Worm (Caenorhabditis elegans) whole organism, young adult: ENCODE data around the gene tag-273.

Source experiments
- B0019.2 ChIP-seq: fragments of 200-800 bp; sonication (Bioruptor generic); conservative IDR thresholded peaks from 2 replicates; pipeline ENCODE4 v1.3.6; 2022; ENCODE audit warnings: missing genetic modification reagents, missing genetic modification characterization, missing compliant biosample characterization
- B0336.3 ChIP-seq: fragments of 200-800 bp; sonication (Bioruptor generic); IDR thresholded peaks from 2 replicates; pipeline ENCODE4 v1.3.6; 2022; ENCODE audit warnings: missing genetic modification characterization, missing compliant biosample characterization
- C06A6.2 ChIP-seq: fragments of 200-800 bp; sonication (Bioruptor generic); conservative IDR thresholded peaks from 2 replicates; pipeline ENCODE4 v1.3.6; 2022; ENCODE audit warnings: missing genetic modification characterization, missing compliant biosample characterization
- D2030.7 ChIP-seq: fragments of 200-800 bp; sonication (Bioruptor generic); IDR thresholded peaks from 2 replicates; pipeline ENCODE4 v1.3.6; 2022; ENCODE audit warnings: missing genetic modification reagents, missing genetic modification characterization, missing compliant biosample characterization
- F10E7.11 ChIP-seq: sonication (generic microtip); optimal IDR thresholded peaks from 2 replicates; lab custom pipeline; 2017; ENCODE audit warnings: mild to moderate bottlenecking, missing genetic modification characterization, moderate library complexity, missing compliant biosample characterization
- F23B12.7 ChIP-seq: sonication (generic microtip); optimal IDR thresholded peaks from 2 replicates; lab custom pipeline; 2017; ENCODE audit warnings: missing genetic modification characterization, mild to moderate bottlenecking, missing compliant biosample characterization, antibody characterized with exemption, moderate library complexity; ENCODE audit not compliant: insufficient read depth
- F55B11.4 ChIP-seq: sonication (generic microtip); optimal IDR thresholded peaks from 2 replicates; lab custom pipeline; 2016; ENCODE audit warnings: missing compliant biosample characterization, missing genetic modification characterization, borderline replicate concordance; ENCODE audit not compliant: insufficient read depth
- F57A8.1 ChIP-seq: fragments of 200-800 bp; sonication (Bioruptor generic); optimal IDR thresholded peaks from 2 replicates; lab custom pipeline; 2018; ENCODE audit warnings: mild to moderate bottlenecking, missing genetic modification characterization, moderate library complexity, missing compliant biosample characterization
- K12H6.12 ChIP-seq: fragments of 200-800 bp; sonication (Bioruptor generic); optimal IDR thresholded peaks from 2 replicates; lab custom pipeline; 2018; ENCODE audit warnings: mild to moderate bottlenecking, missing genetic modification characterization, missing compliant biosample characterization
- Y53G8AR.9 ChIP-seq: fragments of 200-800 bp; sonication (Bioruptor generic); conservative IDR thresholded peaks from 2 replicates; pipeline ENCODE4 v1.3.6; 2022; ENCODE audit warnings: missing genetic modification reagents, missing genetic modification characterization, missing compliant biosample characterization
- Y79H2A.3 ChIP-seq: fragments of 200-800 bp; sonication (Bioruptor generic); conservative IDR thresholded peaks from 2 replicates; pipeline ENCODE4 v1.3.6; 2022; ENCODE audit warnings: missing genetic modification reagents, missing genetic modification characterization, missing compliant biosample characterization
- Y95B8A.8 ChIP-seq: fragments of 200-800 bp; sonication (Bioruptor generic); IDR thresholded peaks from 2 replicates; pipeline ENCODE4 v1.3.6; 2022; ENCODE audit warnings: missing genetic modification reagents, missing genetic modification characterization, missing compliant biosample characterization
- atf-7 ChIP-seq: sonication (generic microtip); optimal IDR thresholded peaks from 2 replicates; lab custom pipeline; 2017; ENCODE audit warnings: mild to moderate bottlenecking, missing genetic modification characterization, missing compliant biosample characterization
- attf-3 ChIP-seq: fragments of 200-800 bp; sonication (Bioruptor generic); conservative IDR thresholded peaks from 2 replicates; pipeline ENCODE4 v1.3.6; 2022; ENCODE audit warnings: missing genetic modification reagents, missing genetic modification characterization, missing compliant biosample characterization
- attf-5 ChIP-seq: fragments of 200-800 bp; sonication (Bioruptor generic); optimal IDR thresholded peaks from 2 replicates; lab custom pipeline; 2018; ENCODE audit warnings: mild to moderate bottlenecking, missing genetic modification characterization, missing compliant biosample characterization
- attf-6 ChIP-seq: fragments of 200-800 bp; sonication (Bioruptor generic); IDR thresholded peaks from 2 replicates; pipeline ENCODE4 v1.3.6; 2022; ENCODE audit warnings: missing genetic modification reagents, missing genetic modification characterization, missing compliant biosample characterization
- cebp-1 ChIP-seq, 2 experiments: fragments of 200-800 bp in 1 of 2; sonication (Bioruptor generic) in 1 of 2; sonication (generic microtip) in 1 of 2; IDR thresholded peaks in 1 of 2; optimal IDR thresholded peaks in 1 of 2; 2 replicates each; pipeline versions ENCODE4 v1.3.6 to Lab custom; 2017 to 2022; ENCODE audit warnings: missing compliant biosample characterization in 2 of 2, missing genetic modification characterization in 2 of 2, mild to moderate bottlenecking in 1 of 2, missing genetic modification reagents in 1 of 2, moderate library complexity in 1 of 2
- cebp-2 ChIP-seq: fragments of 200-800 bp; sonication (Bioruptor generic); IDR thresholded peaks from 2 replicates; pipeline ENCODE4 v1.3.6; 2022; ENCODE audit warnings: missing genetic modification characterization, missing compliant biosample characterization
- ceh-100 ChIP-seq: fragments of 200-800 bp; sonication (Bioruptor generic); IDR thresholded peaks from 2 replicates; pipeline ENCODE4 v1.3.6; 2022; ENCODE audit warnings: missing genetic modification reagents, missing genetic modification characterization, missing compliant biosample characterization
- ceh-27 ChIP-seq: fragments of 200-800 bp; sonication (Bioruptor generic); optimal IDR thresholded peaks from 2 replicates; lab custom pipeline; 2018; ENCODE audit warnings: mild to moderate bottlenecking, missing genetic modification characterization, moderate library complexity, missing compliant biosample characterization
- ceh-91 ChIP-seq: fragments of 200-800 bp; sonication (Bioruptor generic); IDR thresholded peaks from 2 replicates; pipeline ENCODE4 v1.3.6; 2022; ENCODE audit warnings: missing genetic modification reagents, missing genetic modification characterization, missing compliant biosample characterization
- die-1 ChIP-seq: sonication (generic microtip); optimal IDR thresholded peaks from 2 replicates; lab custom pipeline; 2016; ENCODE audit warnings: missing genotype, mild to moderate bottlenecking, missing genetic modification characterization, missing compliant biosample characterization
- dox-1 ChIP-seq: fragments of 200-800 bp; sonication (Bioruptor generic); IDR thresholded peaks from 2 replicates; pipeline ENCODE4 v1.3.6; 2022; ENCODE audit warnings: missing genetic modification reagents, missing genetic modification characterization, missing compliant biosample characterization
- gei-17 ChIP-seq: fragments of 200-800 bp; sonication (Bioruptor generic); optimal IDR thresholded peaks from 2 replicates; lab custom pipeline; 2018; ENCODE audit warnings: mild to moderate bottlenecking, missing genetic modification characterization, missing compliant biosample characterization
- hsf-1 ChIP-seq: fragments of 200-800 bp; sonication (Bioruptor generic); IDR thresholded peaks from 2 replicates; pipeline ENCODE4 v1.3.6; 2022; ENCODE audit warnings: missing genetic modification reagents, missing genetic modification characterization, missing compliant biosample characterization
- lag-1 ChIP-seq: fragments of 200-800 bp; sonication (Bioruptor generic); IDR thresholded peaks from 2 replicates; pipeline ENCODE4 v1.3.6; 2022; ENCODE audit warnings: missing genetic modification reagents, missing genetic modification characterization, missing compliant biosample characterization
- let-607 ChIP-seq, 2 experiments: fragments of 200-800 bp in 1 of 2; sonication (Bioruptor generic) in 1 of 2; sonication (generic microtip) in 1 of 2; optimal IDR thresholded peaks; 2 replicates each; lab custom pipeline; 2016 to 2018; ENCODE audit warnings: mild to moderate bottlenecking in 2 of 2, missing compliant biosample characterization in 2 of 2, missing genetic modification characterization in 2 of 2, moderate library complexity in 2 of 2, missing genotype in 1 of 2
- lin-40 ChIP-seq: sonication (generic microtip); optimal IDR thresholded peaks from 2 replicates; lab custom pipeline; 2016; ENCODE audit warnings: missing genetic modification characterization, mild to moderate bottlenecking, missing compliant biosample characterization, missing genotype, missing genetic modification reagents
- lin-54 ChIP-seq: fragments of 200-800 bp; sonication (Bioruptor generic); optimal IDR thresholded peaks from 2 replicates; lab custom pipeline; 2018; ENCODE audit warnings: mild to moderate bottlenecking, missing genetic modification characterization, missing compliant biosample characterization
- lsl-1 ChIP-seq: fragments of 200-800 bp; sonication (Bioruptor generic); optimal IDR thresholded peaks from 2 replicates; lab custom pipeline; 2018; ENCODE audit warnings: mild to moderate bottlenecking, missing genetic modification characterization, moderate library complexity, missing compliant biosample characterization
- madf-10 ChIP-seq: sonication (generic microtip); optimal IDR thresholded peaks from 2 replicates; lab custom pipeline; 2016; ENCODE audit warnings: mild to moderate bottlenecking, missing genetic modification characterization, missing compliant biosample characterization
- madf-3 ChIP-seq: fragments of 200-800 bp; sonication (Bioruptor generic); IDR thresholded peaks from 2 replicates; pipeline ENCODE4 v1.3.6; 2022; ENCODE audit warnings: missing genetic modification reagents, missing genetic modification characterization, missing compliant biosample characterization
- madf-8 ChIP-seq: fragments of 200-800 bp; sonication (Bioruptor generic); conservative IDR thresholded peaks from 2 replicates; pipeline ENCODE4 v1.3.6; 2022; ENCODE audit warnings: missing genetic modification reagents, missing genetic modification characterization, missing compliant biosample characterization
- mcd-1 ChIP-seq: fragments of 200-800 bp; sonication (Bioruptor generic); IDR thresholded peaks from 2 replicates; pipeline ENCODE4 v1.3.6; 2022; ENCODE audit warnings: missing genetic modification reagents, missing genetic modification characterization, missing compliant biosample characterization
- mxl-1 ChIP-seq: sonication (generic microtip); optimal IDR thresholded peaks from 2 replicates; lab custom pipeline; 2016; ENCODE audit warnings: missing genetic modification characterization, missing compliant biosample characterization
- nfyb-1 ChIP-seq: fragments of 200-800 bp; sonication (Bioruptor generic); IDR thresholded peaks from 2 replicates; pipeline ENCODE4 v1.3.6; 2022; ENCODE audit warnings: missing genetic modification reagents, missing genetic modification characterization, missing compliant biosample characterization
- nhr-27 ChIP-seq: fragments of 200-800 bp; sonication (Bioruptor generic); optimal IDR thresholded peaks from 2 replicates; lab custom pipeline; 2018; ENCODE audit warnings: mild to moderate bottlenecking, missing genetic modification characterization, moderate library complexity, missing compliant biosample characterization
- nhr-80 ChIP-seq: sonication (generic microtip); optimal IDR thresholded peaks from 2 replicates; lab custom pipeline; 2016; ENCODE audit warnings: missing genetic modification characterization, missing compliant biosample characterization
- rcor-1 ChIP-seq: fragments of 200-800 bp; sonication (Bioruptor generic); IDR thresholded peaks from 2 replicates; pipeline ENCODE4 v1.3.6; 2022; ENCODE audit warnings: missing genetic modification reagents, missing genetic modification characterization, missing compliant biosample characterization
- snpc-1.1 ChIP-seq: sonication (generic microtip); optimal IDR thresholded peaks from 2 replicates; lab custom pipeline; 2017; ENCODE audit warnings: missing genetic modification characterization, mild to moderate bottlenecking, missing compliant biosample characterization, antibody characterized with exemption, moderate library complexity, missing genotype, missing genetic modification reagents; ENCODE audit not compliant: insufficient read depth
- snpc-4 ChIP-seq, 5 experiments: fragments of 150-350 bp in 1 of 5; sonication (generic microtip) in 4 of 5; optimal IDR thresholded peaks; 2 replicates each; lab custom pipeline; 2014 to 2018; ENCODE audit warnings: missing genetic modification characterization in 5 of 5, missing biosample characterization in 3 of 5, antibody characterized with exemption in 2 of 5, mild to moderate bottlenecking in 2 of 5, missing compliant biosample characterization in 2 of 5, missing genotype in 2 of 5, moderate library complexity in 2 of 5, missing genetic modification reagents in 1 of 5
- tbp1 ChIP-seq: fragments of 200-800 bp; sonication (Bioruptor generic); optimal IDR thresholded peaks from 2 replicates; lab custom pipeline; 2018; ENCODE audit warnings: mild to moderate bottlenecking, missing genetic modification characterization, missing compliant biosample characterization
- tlf-1 ChIP-seq: fragments of 200-800 bp; sonication (Bioruptor generic); optimal IDR thresholded peaks from 2 replicates; lab custom pipeline; 2018; ENCODE audit warnings: mild to moderate bottlenecking, missing genetic modification characterization, missing compliant biosample characterization
- ztf-26 ChIP-seq: sonication (generic microtip); optimal IDR thresholded peaks from 2 replicates; lab custom pipeline; 2017; ENCODE audit warnings: missing genetic modification characterization, missing compliant biosample characterization
- ztf-28 ChIP-seq: fragments of 200-800 bp; sonication (Bioruptor generic); IDR thresholded peaks from 2 replicates; pipeline ENCODE4 v1.3.6; 2022; ENCODE audit warnings: missing genetic modification reagents, missing genetic modification characterization, missing compliant biosample characterization
- ztf-3 ChIP-seq: fragments of 200-800 bp; sonication (Bioruptor generic); optimal IDR thresholded peaks from 2 replicates; lab custom pipeline; 2018; ENCODE audit warnings: mild to moderate bottlenecking, missing genetic modification characterization, missing compliant biosample characterization

Gene tag-273

DNA sequence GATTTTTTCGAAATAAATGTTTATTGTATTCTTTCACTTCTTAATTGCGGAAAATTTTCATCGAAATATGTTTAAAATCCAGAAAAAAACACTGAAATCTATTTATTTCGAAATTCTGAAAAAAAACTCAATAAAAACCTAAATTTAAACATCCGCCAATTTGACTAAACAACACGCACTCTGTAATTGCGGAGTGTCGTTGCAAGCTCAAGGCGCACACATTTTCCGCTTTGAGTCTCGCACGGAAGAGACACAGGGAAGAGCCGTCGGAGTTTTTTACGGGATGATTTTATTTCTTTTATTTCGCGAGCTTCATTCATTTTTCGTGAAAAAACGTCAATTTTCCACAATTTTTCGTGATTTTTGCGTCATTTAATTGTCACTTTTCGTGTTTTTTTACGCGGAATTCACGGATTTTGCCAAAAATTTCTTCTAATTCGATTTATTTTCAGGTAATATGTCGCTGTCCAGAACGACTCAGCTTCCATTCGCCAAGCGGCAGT, 40.9 kb downstream of the tag-273 start, which contains the start of gene dld-1 (continued):
- TF ChIP-seq madf-3 (GFP tag; lab: Robert Waterston, UW): peak; percentile 76
- TF ChIP-seq let-607 (tag; optimal IDR thresholded peaks at IDR 0.05; lab: Kevin White, UChicago): peak in 1 of 2 experiments; percentile 28
- peak; percentile 89 for TF ChIP-seq lin-40 (tag; lab: Kevin White, UChicago)
- TF ChIP-seq attf-5 (GFP tag; lab: Kevin White, UChicago): peak; percentile 85
- peak; percentile 83 for TF ChIP-seq nfyb-1 (GFP tag; lab: Robert Waterston, UW)
- TF ChIP-seq F10E7.11 (tag; lab: Kevin White, UChicago): no peak
- no peak for TF ChIP-seq ztf-3 (GFP tag; lab: Kevin White, UChicago)
- TF ChIP-seq Y53G8AR.9: peak; percentile 83
- TF ChIP-seq cebp-2: no peak
- peak; percentile 86 for TF ChIP-seq ceh-27 (GFP tag; lab: Kevin White, UChicago)
- TF ChIP-seq ceh-100: 0 out of 2 replicates have a peak, but pooled peaks have one; percentile 17
- TF ChIP-seq nhr-27 (tag; lab: Kevin White, UChicago): no peak
- peak; percentile 75 for TF ChIP-seq ceh-91 (GFP tag; lab: Robert Waterston, UW)
- peak; percentile 93 for TF ChIP-seq dox-1
- peak; percentile 100 for TF ChIP-seq attf-3 (GFP tag; lab: Robert Waterston, UW)
- TF ChIP-seq tlf-1 (GFP tag; lab: Kevin White, UChicago): peak; percentile 76
- peak; percentile 76 for TF ChIP-seq lsl-1 (GFP tag; lab: Kevin White, UChicago)
- peak; percentile 36 for TF ChIP-seq K12H6.12 (tag; lab: Kevin White, UChicago)
- peak; percentile 88 for TF ChIP-seq B0336.3 (GFP tag; lab: Robert Waterston, UW)
- 0 out of 2 replicates have a peak, but pooled peaks have one; percentile 34 for TF ChIP-seq C06A6.2 (GFP tag; lab: Robert Waterston, UW)
- no peak for TF ChIP-seq die-1
- TF ChIP-seq Y95B8A.8: 0 out of 2 replicates have a peak, but pooled peaks have one; percentile 49
- TF ChIP-seq mcd-1 (GFP tag; lab: Robert Waterston, UW): peak; percentile 83
- peak; percentile 68 for TF ChIP-seq B0019.2 (GFP tag; lab: Robert Waterston, UW)
- TF ChIP-seq mxl-1: no peak
- TF ChIP-seq lag-1 (GFP tag; lab: Robert Waterston, UW): no peak
- TF ChIP-seq Y79H2A.3 (GFP tag; lab: Robert Waterston, UW): no peak
- TF ChIP-seq cebp-1 (GFP tag; IDR thresholded peaks at IDR 0.05; lab: Robert Waterston, UW): peak; percentile 70
- peak; percentile 91 for TF ChIP-seq cebp-1 (tag; optimal IDR thresholded peaks at IDR 0.05; lab: Kevin White, UChicago)
- TF ChIP-seq ztf-28 (GFP tag; lab: Robert Waterston, UW): 0 out of 2 replicates have a peak, but pooled peaks have one; percentile 46
- peak; percentile 75 for TF ChIP-seq hsf-1 (GFP tag; lab: Robert Waterston, UW)
- peak; percentile 92 for TF ChIP-seq rcor-1 (GFP tag; lab: Robert Waterston, UW)
- peak; percentile 41 for TF ChIP-seq nhr-80 (tag; lab: Kevin White, UChicago)
- TF ChIP-seq tbp1 (GFP tag; lab: Kevin White, UChicago): peak; percentile 79
- peak; percentile 96 for TF ChIP-seq snpc-4 (GFP tag; optimal IDR thresholded peaks at IDR 0.05; lab: Kevin White, UChicago)
- TF ChIP-seq snpc-4 (tag; optimal IDR thresholded peaks at IDR 0.05; lab: Kevin White, UChicago): peak; percentile 74 to 98 (median 97)
- no peak for TF ChIP-seq F55B11.4
- TF ChIP-seq gei-17 (GFP tag; lab: Kevin White, UChicago): peak; percentile 52
- TF ChIP-seq lin-54 (GFP tag; lab: Kevin White, UChicago): peak; percentile 99
- TF ChIP-seq F57A8.1 (GFP tag; lab: Kevin White, UChicago): no peak
- peak; percentile 84 for TF ChIP-seq D2030.7 (GFP tag; lab: Robert Waterston, UW)
- peak; percentile 5 for TF ChIP-seq atf-7 (tag; lab: Kevin White, UChicago)
- TF ChIP-seq madf-8 (GFP tag; lab: Robert Waterston, UW): peak; percentile 74
- TF ChIP-seq F23B12.7 (tag; lab: Kevin White, UChicago): peak; percentile 91
- peak; percentile 69 for TF ChIP-seq madf-10 (tag; lab: Kevin White, UChicago)
- TF ChIP-seq ztf-26 (tag; lab: Kevin White, UChicago): peak; percentile 47
- TF ChIP-seq snpc-1.1 (tag; lab: Kevin White, UChicago): peak; percentile 80
- peak; percentile 99 for TF ChIP-seq attf-6 (GFP tag; lab: Robert Waterston, UW)
